Fruit fly (Drosophila melanogaster) whole organism, embryonic: Measurements from ENCODE around the gene CG17819.
A peak's percentile ranks its signal among the peaks of the same experiment; 100 is the strongest.

ENCODE experiments used
- Atf6 ChIP-seq: fragments of 200-800 bp; sonication (Bioruptor generic); IDR thresholded peaks from 2 replicates; pipeline ENCODE4 v1.3.6; 2022; ENCODE audit warnings: missing biosample characterization, missing genetic modification characterization
- Bteb2 ChIP-seq: fragments of 200-800 bp; sonication (Bioruptor generic); optimal IDR thresholded peaks from 2 replicates; lab custom pipeline; 2016; ENCODE audit warnings: missing biosample characterization, missing genetic modification characterization
- CG10543 ChIP-seq: fragments of 200-800 bp; sonication (Bioruptor generic); optimal IDR thresholded peaks from 3 replicates; lab custom pipeline; 2017; ENCODE audit warnings: missing biosample characterization, mild to moderate bottlenecking, missing genetic modification characterization, moderate library complexity
- CG11696 ChIP-seq: fragments of 200-800 bp; sonication (Bioruptor generic); IDR thresholded peaks from 2 replicates; pipeline ENCODE4 v1.3.6; 2022; ENCODE audit warnings: missing biosample characterization, missing genetic modification characterization
- CG12659 ChIP-seq: fragments of 200-800 bp; sonication (Bioruptor generic); optimal IDR thresholded peaks from 3 replicates; lab custom pipeline; 2017; ENCODE audit warnings: mild to moderate bottlenecking, missing biosample characterization, missing genetic modification reagents, missing genetic modification characterization
- CG12942 ChIP-seq: fragments of 200-800 bp; sonication (Bioruptor generic); optimal IDR thresholded peaks from 3 replicates; lab custom pipeline; 2016; ENCODE audit warnings: missing biosample characterization, missing genetic modification characterization
- CG13123 ChIP-seq: fragments of 200-800 bp; sonication (Bioruptor generic); optimal IDR thresholded peaks from 2 replicates; lab custom pipeline; 2016; ENCODE audit warnings: missing biosample characterization, missing genetic modification characterization
- CG13775 ChIP-seq: fragments of 200-800 bp; sonication (Bioruptor generic); optimal IDR thresholded peaks from 3 replicates; lab custom pipeline; 2017; ENCODE audit warnings: missing biosample characterization, mild to moderate bottlenecking, missing genetic modification characterization
- CG15073 ChIP-seq: fragments of 200-800 bp; sonication (Bioruptor generic); optimal IDR thresholded peaks from 2 replicates; lab custom pipeline; 2016; ENCODE audit warnings: missing biosample characterization, missing genetic modification characterization
- CG1647 ChIP-seq: fragments of 200-800 bp; sonication (Bioruptor generic); optimal IDR thresholded peaks from 3 replicates; lab custom pipeline; 2016; ENCODE audit warnings: missing biosample characterization, missing genetic modification characterization
- CG17912 ChIP-seq: fragments of 200-800 bp; sonication (Bioruptor generic); optimal IDR thresholded peaks from 2 replicates; lab custom pipeline; 2018; ENCODE audit warnings: missing biosample characterization, mild to moderate bottlenecking, missing genetic modification characterization
- CG31441 ChIP-seq: fragments of 200-800 bp; sonication (Bioruptor generic); IDR thresholded peaks from 2 replicates; pipeline ENCODE4 v1.3.6; 2022; ENCODE audit warnings: missing biosample characterization, missing genetic modification characterization
- CG3281 ChIP-seq: fragments of 200-800 bp; sonication (Bioruptor generic); optimal IDR thresholded peaks from 3 replicates; lab custom pipeline; 2017; ENCODE audit warnings: missing biosample characterization, mild to moderate bottlenecking, missing genetic modification characterization
- CG33557 ChIP-seq: fragments of 200-800 bp; sonication (Bioruptor generic); optimal IDR thresholded peaks from 2 replicates; lab custom pipeline; 2019; ENCODE audit warnings: missing biosample characterization, mild to moderate bottlenecking, missing genetic modification characterization, moderate library complexity
- CG4820 ChIP-seq: fragments of 200-800 bp; sonication (Bioruptor generic); optimal IDR thresholded peaks from 3 replicates; lab custom pipeline; 2016; ENCODE audit warnings: missing biosample characterization, missing genetic modification characterization
- CG6791 ChIP-seq: fragments of 200-800 bp; sonication (Bioruptor generic); IDR thresholded peaks from 3 replicates; pipeline ENCODE4 v1.3.6; 2022; ENCODE audit warnings: missing biosample characterization, missing genetic modification characterization; ENCODE audit not compliant: partially characterized antibody
- Chrac-16 ChIP-seq: fragments of 200-800 bp; sonication (Bioruptor generic); optimal IDR thresholded peaks from 3 replicates; lab custom pipeline; 2016; ENCODE audit warnings: missing biosample characterization, missing genetic modification characterization
- Elba2 ChIP-seq: fragments of 200-800 bp; sonication (Bioruptor generic); optimal IDR thresholded peaks from 3 replicates; lab custom pipeline; 2016; ENCODE audit warnings: missing biosample characterization, missing genetic modification characterization
- HLH4C ChIP-seq: fragments of 200-800 bp; sonication (Bioruptor generic); IDR thresholded peaks from 3 replicates; pipeline ENCODE4 v1.3.6; 2022; ENCODE audit warnings: missing biosample characterization, missing genetic modification characterization; ENCODE audit not compliant: partially characterized antibody
- Hmr ChIP-seq: fragments of 200-800 bp; sonication (Bioruptor generic); optimal IDR thresholded peaks from 3 replicates; lab custom pipeline; 2017; ENCODE audit warnings: mild to moderate bottlenecking, missing biosample characterization, missing genetic modification reagents, missing genetic modification characterization
- Max ChIP-seq: fragments of 200-800 bp; sonication (Bioruptor generic); optimal IDR thresholded peaks from 2 replicates; lab custom pipeline; 2016; ENCODE audit warnings: missing biosample characterization, mild to moderate bottlenecking, missing genetic modification characterization
- NC2α ChIP-seq: fragments of 200-800 bp; sonication (Bioruptor generic); optimal IDR thresholded peaks from 2 replicates; lab custom pipeline; 2016; ENCODE audit warnings: missing biosample characterization, missing genetic modification characterization
- NC2β ChIP-seq: fragments of 200-800 bp; sonication (Bioruptor generic); optimal IDR thresholded peaks from 2 replicates; lab custom pipeline; 2016; ENCODE audit warnings: missing biosample characterization, missing genetic modification characterization
- Rfx ChIP-seq: fragments of 200-800 bp; sonication (Bioruptor generic); IDR thresholded peaks from 2 replicates; pipeline ENCODE4 v1.3.6; 2022; ENCODE audit warnings: missing biosample characterization, missing genetic modification characterization
- Sin3A ChIP-seq: fragments of >200 bp; optimal IDR thresholded peaks from 2 replicates; lab custom pipeline; 2018
- Stat92E ChIP-seq, 3 experiments: fragments of >200 bp in 2 of 3; fragments of 200-800 bp in 1 of 3; sonication (Bioruptor generic) in 1 of 3; optimal IDR thresholded peaks; 2 replicates each; lab custom pipeline; 2017 to 2019; ENCODE audit warnings: missing biosample characterization in 3 of 3, missing genetic modification characterization in 3 of 3, mild to moderate bottlenecking in 1 of 3, moderate library complexity in 1 of 3
- ac ChIP-seq: fragments of 200-800 bp; sonication (Bioruptor generic); optimal IDR thresholded peaks from 3 replicates; lab custom pipeline; 2017; ENCODE audit warnings: missing biosample characterization, mild to moderate bottlenecking, missing genetic modification characterization
- ash1 ChIP-seq: fragments of 200-800 bp; sonication (Bioruptor generic); optimal IDR thresholded peaks from 2 replicates; lab custom pipeline; 2018; ENCODE audit warnings: missing biosample characterization, mild to moderate bottlenecking, missing genetic modification characterization
- ato ChIP-seq: fragments of 200-800 bp; sonication (Bioruptor generic); IDR thresholded peaks from 2 replicates; pipeline ENCODE4 v1.3.6; 2022; ENCODE audit warnings: missing biosample characterization, missing genetic modification characterization; ENCODE audit not compliant: partially characterized antibody
- bsh ChIP-seq, 2 experiments: fragments of 200-800 bp; sonication (Bioruptor generic); optimal IDR thresholded peaks; 2 replicates each; lab custom pipeline; 2017 to 2018; ENCODE audit warnings: mild to moderate bottlenecking in 2 of 2, missing biosample characterization in 2 of 2, missing genetic modification characterization in 2 of 2, moderate library complexity in 1 of 2
- da ChIP-seq: fragments of 200-800 bp; sonication (Bioruptor generic); optimal IDR thresholded peaks from 2 replicates; lab custom pipeline; 2016; ENCODE audit warnings: missing biosample characterization, missing genetic modification characterization
- ems ChIP-seq: fragments of 200-800 bp; sonication (Bioruptor generic); optimal IDR thresholded peaks from 3 replicates; lab custom pipeline; 2016; ENCODE audit warnings: missing biosample characterization, missing genetic modification characterization
- exex ChIP-seq: fragments of 200-800 bp; sonication (Bioruptor generic); optimal IDR thresholded peaks from 4 replicates; lab custom pipeline; 2018; ENCODE audit warnings: missing biosample characterization, mild to moderate bottlenecking, missing genetic modification characterization, moderate library complexity
- fd96Cb ChIP-seq: fragments of 200-800 bp; sonication (Bioruptor generic); optimal IDR thresholded peaks from 2 replicates; lab custom pipeline; 2018; ENCODE audit warnings: missing biosample characterization, mild to moderate bottlenecking, missing genetic modification characterization, moderate library complexity
- gcm2 ChIP-seq: fragments of 200-800 bp; sonication (Bioruptor generic); optimal IDR thresholded peaks from 2 replicates; lab custom pipeline; 2016; ENCODE audit warnings: missing biosample characterization, missing genetic modification characterization
- grn ChIP-seq: fragments of 200-800 bp; sonication (Bioruptor generic); optimal IDR thresholded peaks from 3 replicates; lab custom pipeline; 2017; ENCODE audit warnings: missing biosample characterization, missing genetic modification characterization
- hb ChIP-seq: fragments of 200-800 bp; sonication (Bioruptor generic); IDR thresholded peaks from 3 replicates; pipeline ENCODE4 v1.3.6; 2022; ENCODE audit warnings: missing biosample characterization, missing genetic modification characterization; ENCODE audit not compliant: partially characterized antibody
- hbn ChIP-seq: fragments of 200-800 bp; sonication (Bioruptor generic); IDR thresholded peaks from 2 replicates; pipeline ENCODE4 v1.3.6; 2022; ENCODE audit warnings: missing biosample characterization, missing genetic modification characterization; ENCODE audit not compliant: partially characterized antibody
- lola ChIP-seq, 3 experiments: fragments of >200 bp in 2 of 3; fragments of 200-800 bp in 1 of 3; sonication (Bioruptor generic) in 1 of 3; optimal IDR thresholded peaks; 2 replicates each; lab custom pipeline; 2017 to 2019; ENCODE audit warnings: missing biosample characterization in 3 of 3, missing genetic modification characterization in 3 of 3, mild to moderate bottlenecking in 1 of 3, moderate library complexity in 1 of 3
- onecut ChIP-seq: fragments of 200-800 bp; sonication (Bioruptor generic); IDR thresholded peaks from 2 replicates; pipeline ENCODE4 v1.3.6; 2022; ENCODE audit warnings: missing biosample characterization, missing genetic modification characterization
- pzg ChIP-seq: fragments of 200-800 bp; sonication (Bioruptor generic); optimal IDR thresholded peaks from 3 replicates; lab custom pipeline; 2018; ENCODE audit warnings: missing biosample characterization, mild to moderate bottlenecking, missing genetic modification characterization, moderate library complexity
- ro ChIP-seq: fragments of 200-800 bp; sonication (Bioruptor generic); IDR thresholded peaks from 2 replicates; pipeline ENCODE4 v1.3.6; 2022; ENCODE audit warnings: missing biosample characterization, missing genetic modification characterization
- sc ChIP-seq, 3 experiments: fragments of >200 bp in 2 of 3; fragments of 200-800 bp in 1 of 3; sonication (Bioruptor generic) in 1 of 3; optimal IDR thresholded peaks; 2 replicates in 2 of 3; 3 replicates in 1 of 3; lab custom pipeline; 2017; ENCODE audit warnings: mild to moderate bottlenecking in 1 of 3, missing biosample characterization in 1 of 3, missing genetic modification characterization in 1 of 3, missing genetic modification reagents in 1 of 3
- sima ChIP-seq: fragments of 200-800 bp; sonication (Bioruptor generic); optimal IDR thresholded peaks from 2 replicates; lab custom pipeline; 2016; ENCODE audit warnings: missing biosample characterization, missing genetic modification characterization
- so ChIP-seq: fragments of 200-800 bp; sonication (Bioruptor generic); IDR thresholded peaks from 3 replicates; pipeline ENCODE4 v1.3.6; 2022; ENCODE audit warnings: missing biosample characterization, missing genetic modification characterization
- tap ChIP-seq: fragments of 200-800 bp; optimal IDR thresholded peaks from 3 replicates; lab custom pipeline; 2019; ENCODE audit warnings: missing biosample characterization, mild to moderate bottlenecking, missing genetic modification characterization, moderate library complexity
- zfh1 ChIP-seq: fragments of 200-800 bp; sonication (Bioruptor generic); IDR thresholded peaks from 3 replicates; pipeline ENCODE4 v1.3.6; 2022; ENCODE audit warnings: missing biosample characterization, missing genetic modification characterization

CG17819 gene

dm6 chr3R:21853618-21854573, 31.5 kb downstream of the CG17819 start (continued):
- TF ChIP-seq CG17912 (GFP tag; lab: Kevin White, UChicago) (no peak), pzg (GFP tag; lab: Kevin White, UChicago) (no peak), hbn (GFP tag; lab: Robert Waterston, UW) (peak; percentile 28; the same call in 1 of the 2 replicates), NC2α (GFP tag; lab: Kevin White, UChicago) (no peak), sc (optimal IDR thresholded peaks at IDR 0.05; lab: Kevin White, UChicago) (no peak), sc (GFP tag; optimal IDR thresholded peaks at IDR 0.05; lab: Kevin White, UChicago) (no peak), Bteb2 (GFP tag; lab: Kevin White, UChicago) (no peak), grn (GFP tag; lab: Kevin White, UChicago) (peak; percentile 54), CG4820 (GFP tag; lab: Kevin White, UChicago) (no peak), Sin3A (no peak), so (peak; percentile 13; the same call in 1 of the 3 replicates), Chrac-16 (GFP tag; lab: Kevin White, UChicago) (peak; percentile 1), CG12942 (GFP tag; lab: Kevin White, UChicago) (no peak), hb (GFP tag; lab: Robert Waterston, UW) (no peak), Max (GFP tag; lab: Kevin White, UChicago) (no peak), ato (GFP tag; lab: Robert Waterston, UW) (no peak), CG31441 (no peak; the same call in 1 of the 2 replicates), CG3281 (peak; percentile 17), NC2β (peak; percentile 14), zfh1 (GFP tag; lab: Robert Waterston, UW) (0 out of 3 replicates have a peak, but pooled peaks have one; percentile 4), CG10543 (peak; percentile 78), HLH4C (GFP tag; lab: Robert Waterston, UW) (no peak), da (no peak), fd96Cb (tag; lab: Kevin White, UChicago) (no peak), Hmr (GFP tag; lab: Kevin White, UChicago) (no peak), CG11696 (GFP tag; lab: Robert Waterston, UW) (no peak), bsh (GFP tag; optimal IDR thresholded peaks at IDR 0.05; lab: Kevin White, UChicago) (peak in 1 of 2 experiments; percentile 46), CG33557 (GFP tag; lab: Kevin White, UChicago) (no peak), exex (tag; lab: Kevin White, UChicago) (peak; percentile 54), sima (GFP tag; lab: Kevin White, UChicago) (no peak), CG12659 (GFP tag; lab: Kevin White, UChicago) (no peak), ro (GFP tag; lab: Robert Waterston, UW) (no peak), lola (GFP tag; optimal IDR thresholded peaks at IDR 0.05; lab: Kevin White, UChicago) (no peak), Elba2 (GFP tag; lab: Kevin White, UChicago) (no peak), ash1 (GFP tag; lab: Kevin White, UChicago) (peak; percentile 11), CG13123 (no peak), tap (no peak), Atf6 (GFP tag; lab: Robert Waterston, UW) (no peak; the same call in 1 of the 2 replicates), ems (GFP tag; lab: Kevin White, UChicago) (no peak), Rfx (GFP tag; lab: Robert Waterston, UW) (no peak; the same call in 1 of the 2 replicates), CG1647 (GFP tag; lab: Kevin White, UChicago) (no peak), CG13775 (GFP tag; lab: Kevin White, UChicago) (peak; percentile 1), CG15073 (GFP tag; lab: Kevin White, UChicago) (no peak), onecut (GFP tag; lab: Robert Waterston, UW) (peak; percentile 26; the same call in 1 of the 2 replicates), gcm2 (GFP tag; lab: Kevin White, UChicago) (no peak), Stat92E (GFP tag; optimal IDR thresholded peaks at IDR 0.05; lab: Kevin White, UChicago) (peak in 1 of 3 experiments; percentile 79), CG6791 (GFP tag; lab: Robert Waterston, UW) (no peak), ac (no peak)
